Worm (Caenorhabditis elegans): ENCODE measurements around the gene ZK84.4.
"Not testable (repeated sequence)": the region's sequence is repeated elsewhere in the genome, so short reads cannot be mapped to it uniquely, and the experiment has no call there.

Gene ZK84.4

ce11 chrII:6008887-6009286, at the start of gene ZK84.4:
TSS of gene ZK84.4 (minus strand) at chrII:6008987.
- not testable (repeated sequence) for TF ChIP-seq mbf-1 (tag; optimal IDR thresholded peaks at IDR 0.05); nhr-12 (tag; optimal IDR thresholded peaks at IDR 0.05); unc-55 (GFP tag; optimal IDR thresholded peaks at IDR 0.05)

- TF ChIP-seq mab-5 (tag; optimal IDR thresholded peaks at IDR 0.05) (no peak), elt-3 (tag; optimal IDR thresholded peaks at IDR 0.05) (no peak), ama-1 (optimal IDR thresholded peaks at IDR 0.05) (no peak), egl-27 (tag; optimal IDR thresholded peaks at IDR 0.05) (no peak), nhr-129 (tag; optimal IDR thresholded peaks at IDR 0.05) (no peak), unc-55 (GFP tag; optimal IDR thresholded peaks at IDR 0.05) (peak; percentile 19), elt-1 (tag; optimal IDR thresholded peaks at IDR 0.05) (no peak), nhr-12 (tag; optimal IDR thresholded peaks at IDR 0.05) (no peak)
Observed at ce11 chrII:6055927-6056326, 47.1 kb upstream of the ZK84.4 start, which contains the start of gene R12C12.7. TSS of gene R12C12.7 (minus strand) at chrII:6055985.

- TF ChIP-seq crh-2 (tag; optimal IDR thresholded peaks at IDR 0.05) (peak; percentile 11), nhr-237 (tag; optimal IDR thresholded peaks at IDR 0.05) (no peak), dmd-4 (tag; optimal IDR thresholded peaks at IDR 0.05) (no peak), unc-39 (tag; optimal IDR thresholded peaks at IDR 0.05) (no peak), fos-1 (tag; optimal IDR thresholded peaks at IDR 0.05) (peak; percentile 33), mab-5 (tag; optimal IDR thresholded peaks at IDR 0.05) (no peak), ztf-1 (GFP tag; conservative IDR thresholded peaks at IDR 0.05) (no peak), sma-9 (GFP tag; optimal IDR thresholded peaks at IDR 0.05) (peak; percentile 51), sma-9 (tag; optimal IDR thresholded peaks at IDR 0.05) (no peak), elt-3 (tag; optimal IDR thresholded peaks at IDR 0.05) (no peak)
Observed at ce11 chrII:6050120-6050519, 41.3 kb upstream of the ZK84.4 start, which contains the start of gene gldc-1. TSS of gene gldc-1 (plus strand) at chrII:6050420.

- peak; percentile 3 for TF ChIP-seq gmeb-1 (tag; optimal IDR thresholded peaks at IDR 0.05)
- TF ChIP-seq sma-9 (GFP tag; optimal IDR thresholded peaks at IDR 0.05): peak; percentile 59
- TF ChIP-seq sma-9 (tag; optimal IDR thresholded peaks at IDR 0.05): no peak
- TF ChIP-seq crh-2 (tag; optimal IDR thresholded peaks at IDR 0.05): peak; percentile 54
- TF ChIP-seq fos-1 (tag; optimal IDR thresholded peaks at IDR 0.05): peak; percentile 57
- no peak for TF ChIP-seq nhr-129 (tag; optimal IDR thresholded peaks at IDR 0.05)
- TF ChIP-seq dmd-4 (tag; optimal IDR thresholded peaks at IDR 0.05): no peak
- peak; percentile 3 for TF ChIP-seq sma-3 (GFP tag; optimal IDR thresholded peaks at IDR 0.05)
Observed at ce11 chrII:6049546-6049945, 40.8 kb upstream of the ZK84.4 start.

ce11 chrII:6047639-6048159, 38.9 kb upstream of the ZK84.4 start, which contains the start of the genes R12C12.6 and ran-5:
TSS of gene R12C12.6 (minus strand) at chrII:6047867.
TSS of gene ran-5 (plus strand) at chrII:6048109.
- peak; percentile 60 for TF ChIP-seq ztf-4 (tag; optimal IDR thresholded peaks at IDR 0.05)
- peak; percentile 83 for TF ChIP-seq mab-5 (tag; optimal IDR thresholded peaks at IDR 0.05)
- peak; percentile 84 for TF ChIP-seq crh-2 (tag; optimal IDR thresholded peaks at IDR 0.05)
- TF ChIP-seq unc-62 (GFP tag; optimal IDR thresholded peaks at IDR 0.05): peak; percentile 5
- peak; percentile 70 for TF ChIP-seq ceh-16 (tag; optimal IDR thresholded peaks at IDR 0.05)
- peak; percentile 76 for TF ChIP-seq sma-3 (GFP tag; optimal IDR thresholded peaks at IDR 0.05)
- peak; percentile 91 for TF ChIP-seq C34F6.9 (tag; optimal IDR thresholded peaks at IDR 0.05)
- TF ChIP-seq ama-1 (optimal IDR thresholded peaks at IDR 0.05): peak; percentile 64
- TF ChIP-seq Y55F3AM.14 (GFP tag; optimal IDR thresholded peaks at IDR 0.05): no peak
- TF ChIP-seq snpc-4 (tag; optimal IDR thresholded peaks at IDR 0.05): peak; percentile 53
- TF ChIP-seq lin-39 (tag; optimal IDR thresholded peaks at IDR 0.05): no peak
- TF ChIP-seq ceh-82 (tag; optimal IDR thresholded peaks at IDR 0.05): no peak
- peak; percentile 67 for TF ChIP-seq nhr-129 (tag; optimal IDR thresholded peaks at IDR 0.05)
- peak; percentile 70 for TF ChIP-seq sem-4 (tag; optimal IDR thresholded peaks at IDR 0.05)
- TF ChIP-seq nhr-6 (tag; optimal IDR thresholded peaks at IDR 0.05): peak; percentile 76
- TF ChIP-seq ztf-1 (GFP tag; conservative IDR thresholded peaks at IDR 0.05): no peak
- peak; percentile 89 for TF ChIP-seq gmeb-1 (tag; optimal IDR thresholded peaks at IDR 0.05)
- peak; percentile 87 to 93 for TF ChIP-seq lsy-2 (tag; optimal IDR thresholded peaks at IDR 0.05)
- TF ChIP-seq sma-9 (GFP tag; optimal IDR thresholded peaks at IDR 0.05): peak; percentile 93
- TF ChIP-seq sma-9 (tag; optimal IDR thresholded peaks at IDR 0.05): no peak
- TF ChIP-seq nhr-21 (tag; optimal IDR thresholded peaks at IDR 0.05): peak; percentile 74
- peak; percentile 83 for TF ChIP-seq F13H6.1 (tag; optimal IDR thresholded peaks at IDR 0.05)
- peak; percentile 85 for TF ChIP-seq nhr-25 (tag; optimal IDR thresholded peaks at IDR 0.05)
- TF ChIP-seq elt-3 (tag; optimal IDR thresholded peaks at IDR 0.05): no peak
- no peak for TF ChIP-seq unc-39 (tag; optimal IDR thresholded peaks at IDR 0.05)
- peak in 1 of 2 experiments; percentile 32 for TF ChIP-seq mdl-1 (tag; optimal IDR thresholded peaks at IDR 0.05)
- TF ChIP-seq aly-2 (tag; optimal IDR thresholded peaks at IDR 0.05): no peak
- peak; percentile 27 for TF ChIP-seq blmp-1 (tag; optimal IDR thresholded peaks at IDR 0.05; ENCODE audit: insufficient read depth)
- peak; percentile 22 for TF ChIP-seq lin-11 (tag; optimal IDR thresholded peaks at IDR 0.05)
- TF ChIP-seq nhr-237 (tag; optimal IDR thresholded peaks at IDR 0.05): no peak
- TF ChIP-seq nhr-77 (tag; optimal IDR thresholded peaks at IDR 0.05): no peak
- peak; percentile 71 for TF ChIP-seq egl-27 (tag; optimal IDR thresholded peaks at IDR 0.05)
- TF ChIP-seq lin-13 (GFP tag; optimal IDR thresholded peaks at IDR 0.05): peak; percentile 75
- TF ChIP-seq nhr-10 (tag; optimal IDR thresholded peaks at IDR 0.05): peak; percentile 50
- no peak for TF ChIP-seq nhr-11 (tag; optimal IDR thresholded peaks at IDR 0.05)
- peak; percentile 89 for TF ChIP-seq unc-55 (GFP tag; optimal IDR thresholded peaks at IDR 0.05)
- no peak for TF ChIP-seq skn-1 (tag; optimal IDR thresholded peaks at IDR 0.05)
- TF ChIP-seq fos-1 (tag; optimal IDR thresholded peaks at IDR 0.05): peak; percentile 71
